Worm (Caenorhabditis elegans) whole organism, late embryonic: ENCODE measurements around the gene F08D12.15.

Experiments
- C08G9.2 ChIP-seq: sonication (generic microtip); optimal IDR thresholded peaks from 2 replicates; lab custom pipeline; 2016; ENCODE audit warnings: mild to moderate bottlenecking, missing genetic modification characterization, moderate library complexity, missing compliant biosample characterization
- F13H6.1 ChIP-seq: sonication (generic microtip); optimal IDR thresholded peaks from 2 replicates; lab custom pipeline; 2016; ENCODE audit warnings: missing genetic modification characterization, missing compliant biosample characterization
- Y22D7AL.16 ChIP-seq: sonication (generic microtip); optimal IDR thresholded peaks from 2 replicates; lab custom pipeline; 2016; ENCODE audit warnings: missing genetic modification characterization, missing compliant biosample characterization
- ahr-1 ChIP-seq: sonication (generic microtip); optimal IDR thresholded peaks from 2 replicates; lab custom pipeline; 2016; ENCODE audit warnings: missing genetic modification characterization, missing compliant biosample characterization
- ama-1 ChIP-seq: fragments of 150-350 bp; optimal IDR thresholded peaks from 2 replicates; lab custom pipeline; 2014
- ceh-19 ChIP-seq: fragments of 200-800 bp; sonication (Bioruptor generic); optimal IDR thresholded peaks from 2 replicates; lab custom pipeline; 2018; ENCODE audit warnings: mild to moderate bottlenecking, missing genetic modification characterization, missing compliant biosample characterization
- ceh-22 ChIP-seq: sonication (generic microtip); optimal IDR thresholded peaks from 2 replicates; lab custom pipeline; 2017; ENCODE audit warnings: missing biosample characterization, missing genetic modification characterization
- ceh-24 ChIP-seq: sonication (generic microtip); optimal IDR thresholded peaks from 2 replicates; lab custom pipeline; 2016; ENCODE audit warnings: mild to moderate bottlenecking, missing genetic modification characterization, missing compliant biosample characterization
- ceh-30 ChIP-seq: fragments of 150-350 bp; optimal IDR thresholded peaks from 2 replicates; lab custom pipeline; 2014; ENCODE audit warnings: missing biosample characterization, missing genetic modification characterization
- ceh-34 ChIP-seq: sonication (generic microtip); optimal IDR thresholded peaks from 2 replicates; lab custom pipeline; 2016; ENCODE audit warnings: mild to moderate bottlenecking, missing genetic modification characterization, missing compliant biosample characterization
- ceh-45 ChIP-seq: fragments of 200-800 bp; sonication (Bioruptor generic); IDR thresholded peaks from 2 replicates; pipeline ENCODE4 v1.3.6; 2022; ENCODE audit warnings: missing genetic modification reagents, missing genetic modification characterization, missing compliant biosample characterization
- che-1 ChIP-seq: sonication (generic microtip); optimal IDR thresholded peaks from 2 replicates; lab custom pipeline; 2016; ENCODE audit warnings: mild to moderate bottlenecking, missing genetic modification characterization, missing compliant biosample characterization
- dmd-4 ChIP-seq: sonication (generic microtip); optimal IDR thresholded peaks from 2 replicates; lab custom pipeline; 2016; ENCODE audit warnings: borderline replicate concordance, missing genetic modification characterization, missing compliant biosample characterization
- dve-1 ChIP-seq: sonication (generic microtip); optimal IDR thresholded peaks from 2 replicates; lab custom pipeline; 2017; ENCODE audit warnings: antibody characterized with exemption, mild to moderate bottlenecking, missing genetic modification characterization, missing compliant biosample characterization
- elt-2 ChIP-seq: sonication (generic microtip); optimal IDR thresholded peaks from 2 replicates; lab custom pipeline; 2016; ENCODE audit warnings: missing genetic modification reagents, missing genetic modification characterization, missing compliant biosample characterization
- ets-4 ChIP-seq: sonication (generic microtip); optimal IDR thresholded peaks from 2 replicates; lab custom pipeline; 2016; ENCODE audit warnings: missing genetic modification characterization, missing compliant biosample characterization
- fax-1 ChIP-seq: sonication (generic microtip); optimal IDR thresholded peaks from 2 replicates; lab custom pipeline; 2016; ENCODE audit warnings: missing genotype, missing genetic modification characterization, missing compliant biosample characterization
- fkh-10 ChIP-seq: fragments of 150-350 bp; optimal IDR thresholded peaks from 2 replicates; lab custom pipeline; 2014; ENCODE audit warnings: missing biosample characterization, missing genetic modification reagents, missing genetic modification characterization
- fkh-6 ChIP-seq: sonication (generic microtip); optimal IDR thresholded peaks from 2 replicates; lab custom pipeline; 2016; ENCODE audit warnings: missing genetic modification characterization, missing compliant biosample characterization
- gmeb-2 ChIP-seq: sonication (generic microtip); optimal IDR thresholded peaks from 2 replicates; lab custom pipeline; 2016; ENCODE audit warnings: missing genetic modification characterization, inconsistent platforms, missing compliant biosample characterization
- hlh-13 ChIP-seq: fragments of 200-800 bp; sonication (Bioruptor generic); optimal IDR thresholded peaks from 2 replicates; lab custom pipeline; 2018; ENCODE audit warnings: mild to moderate bottlenecking, missing genetic modification characterization, missing compliant biosample characterization
- hlh-15 ChIP-seq: sonication (generic microtip); optimal IDR thresholded peaks from 2 replicates; lab custom pipeline; 2016; ENCODE audit warnings: missing genetic modification characterization, missing compliant biosample characterization
- hlh-30 ChIP-seq: sonication (generic microtip); optimal IDR thresholded peaks from 2 replicates; lab custom pipeline; 2017; ENCODE audit warnings: antibody characterized with exemption, missing genetic modification characterization, missing compliant biosample characterization; ENCODE audit not compliant: insufficient read depth
- hlh-6 ChIP-seq: sonication (generic microtip); optimal IDR thresholded peaks from 2 replicates; lab custom pipeline; 2016; ENCODE audit warnings: missing genotype, missing genetic modification characterization, missing compliant biosample characterization
- hlh-8 ChIP-seq: sonication (generic microtip); optimal IDR thresholded peaks from 2 replicates; lab custom pipeline; 2016; ENCODE audit warnings: missing genotype, missing genetic modification characterization, missing compliant biosample characterization
- mec-3 ChIP-seq: sonication (generic microtip); optimal IDR thresholded peaks from 2 replicates; lab custom pipeline; 2016; ENCODE audit warnings: borderline replicate concordance, missing genetic modification characterization, missing compliant biosample characterization
- odd-2 ChIP-seq: sonication (generic microtip); optimal IDR thresholded peaks from 2 replicates; lab custom pipeline; 2017; ENCODE audit warnings: antibody characterized with exemption, mild to moderate bottlenecking, missing genetic modification characterization, missing compliant biosample characterization
- pqm-1 ChIP-seq: sonication (generic microtip); optimal IDR thresholded peaks from 2 replicates; lab custom pipeline; 2016; ENCODE audit warnings: missing genetic modification characterization, missing compliant biosample characterization
- pros-1 ChIP-seq: fragments of 150-350 bp; optimal IDR thresholded peaks from 2 replicates; lab custom pipeline; 2014; ENCODE audit warnings: missing biosample characterization, missing genetic modification reagents, missing genetic modification characterization
- sdc-2 ChIP-seq: sonication (generic microtip); optimal IDR thresholded peaks from 2 replicates; lab custom pipeline; 2016; ENCODE audit warnings: missing genotype, missing genetic modification characterization, missing compliant biosample characterization
- sox-2 ChIP-seq: fragments of 200-800 bp; sonication (Bioruptor generic); IDR thresholded peaks from 2 replicates; pipeline ENCODE4 v1.3.6; 2022; ENCODE audit warnings: missing genetic modification reagents, missing genetic modification characterization, missing compliant biosample characterization
- syd-9 ChIP-seq: sonication (generic microtip); optimal IDR thresholded peaks from 2 replicates; lab custom pipeline; 2016; ENCODE audit warnings: mild to moderate bottlenecking, missing genetic modification characterization, moderate library complexity, missing compliant biosample characterization
- tbx-2 ChIP-seq: sonication (generic microtip); optimal IDR thresholded peaks from 2 replicates; lab custom pipeline; 2016; ENCODE audit warnings: missing genetic modification characterization, missing compliant biosample characterization
- ttx-3 ChIP-seq: sonication (generic microtip); optimal IDR thresholded peaks from 2 replicates; lab custom pipeline; 2016; ENCODE audit warnings: missing genetic modification reagents, missing genetic modification characterization, missing compliant biosample characterization
- unc-3 ChIP-seq, 2 experiments: fragments of 200-800 bp in 1 of 2; sonication (Bioruptor generic) in 1 of 2; sonication (generic microtip) in 1 of 2; conservative IDR thresholded peaks in 1 of 2; optimal IDR thresholded peaks in 1 of 2; 2 replicates each; pipeline versions ENCODE4 v1.3.6 to Lab custom; 2016 to 2022; ENCODE audit warnings: missing compliant biosample characterization in 2 of 2, missing genetic modification characterization in 2 of 2, missing genetic modification reagents in 1 of 2
- unc-55 ChIP-seq: sonication (generic microtip); optimal IDR thresholded peaks from 2 replicates; lab custom pipeline; 2017; ENCODE audit warnings: missing biosample characterization, missing genetic modification reagents, missing genetic modification characterization
- ztf-16 ChIP-seq: sonication (generic microtip); optimal IDR thresholded peaks from 2 replicates; lab custom pipeline; 2017; ENCODE audit warnings: missing genetic modification characterization, missing compliant biosample characterization

F08D12.15 gene

DNA sequence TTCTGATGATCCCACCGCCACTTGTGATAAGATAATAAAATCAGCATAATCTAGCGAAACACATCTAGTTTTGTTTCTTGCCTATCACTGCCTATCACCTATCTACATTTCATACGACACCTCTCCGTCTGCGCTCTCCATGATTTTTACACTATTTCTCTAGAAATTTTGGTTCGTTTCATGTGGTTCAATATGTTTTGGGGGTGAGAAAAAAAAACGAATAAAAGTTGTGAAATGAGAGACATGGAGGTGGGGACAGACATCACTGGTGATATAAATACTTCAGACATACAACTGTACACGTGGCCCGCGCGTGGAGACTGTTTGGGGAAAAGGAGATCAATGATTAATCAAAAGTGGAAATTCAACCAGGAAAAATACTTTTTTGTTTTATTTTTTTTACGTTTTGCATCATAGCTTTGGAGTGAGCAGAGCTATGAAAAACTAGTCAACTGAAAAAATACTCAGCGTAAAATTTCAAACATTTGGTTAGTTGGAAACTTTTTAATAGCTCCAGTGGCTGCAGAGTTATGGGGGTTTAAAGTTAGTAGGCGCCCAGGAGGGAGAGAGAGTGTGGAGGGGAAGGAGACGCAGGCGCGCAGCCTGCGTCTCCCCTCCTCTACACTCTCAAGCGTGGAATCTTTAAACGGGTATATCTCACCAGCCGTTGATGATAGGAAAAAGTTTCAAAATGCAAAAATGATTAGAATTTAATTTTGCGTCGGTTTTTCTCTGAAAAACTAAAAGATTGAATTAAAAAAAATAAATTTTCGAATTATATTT lies 36.6 kb downstream of the F08D12.15 start:
- peak; percentile 88 for TF ChIP-seq elt-2 (tag; lab: Kevin White, UChicago)
- no peak for TF ChIP-seq odd-2 (tag; lab: Kevin White, UChicago)

- no peak for TF ChIP-seq odd-2 (tag; lab: Kevin White, UChicago)
- TF ChIP-seq ceh-19 (GFP tag; lab: Kevin White, UChicago) = no peak
- peak; percentile 69 for TF ChIP-seq hlh-8
- no peak for TF ChIP-seq hlh-15 (tag; lab: Kevin White, UChicago)
- no peak for TF ChIP-seq ztf-16 (tag; lab: Kevin White, UChicago)
- TF ChIP-seq ceh-22 = no peak
Observed at ce11 chrII:2804245-2804644, 37.8 kb downstream of the F08D12.15 start.

- TF ChIP-seq ets-4 (tag; lab: Kevin White, UChicago) (no peak), ceh-24 (tag; lab: Kevin White, UChicago) (no peak), hlh-6 (no peak), ceh-34 (tag; lab: Kevin White, UChicago) (no peak), ceh-30 (no peak), F13H6.1 (tag; lab: Kevin White, UChicago) (no peak), ahr-1 (tag; lab: Kevin White, UChicago) (no peak), fkh-6 (tag; lab: Kevin White, UChicago) (no peak), mec-3 (tag; lab: Kevin White, UChicago) (no peak), ama-1 (no peak), dmd-4 (tag; lab: Kevin White, UChicago) (no peak)
Observed at ce11 chrII:2804949-2805348, 38.5 kb downstream of the F08D12.15 start.

- TF ChIP-seq hlh-30 (tag; lab: Kevin White, UChicago) (no peak), elt-2 (tag; lab: Kevin White, UChicago) (peak; percentile 37), ttx-3 (tag; lab: Kevin White, UChicago) (no peak), syd-9 (tag; lab: Kevin White, UChicago) (no peak), dmd-4 (tag; lab: Kevin White, UChicago) (no peak), unc-3 (GFP tag; conservative IDR thresholded peaks at IDR 0.05; lab: Robert Waterston, UW) (no peak), unc-3 (tag; optimal IDR thresholded peaks at IDR 0.05; lab: Kevin White, UChicago) (no peak), ceh-45 (GFP tag; lab: Robert Waterston, UW) (no peak), sdc-2 (no peak)
Observed at ce11 chrII:2805566-2805965, 39.1 kb downstream of the F08D12.15 start.

- no peak for TF ChIP-seq dmd-4 (tag; lab: Kevin White, UChicago)
- TF ChIP-seq unc-55 (GFP tag; lab: Kevin White, UChicago) = peak; percentile 29
- peak; percentile 15 for TF ChIP-seq tbx-2
- no peak for TF ChIP-seq mec-3 (tag; lab: Kevin White, UChicago)
- peak; percentile 77 for TF ChIP-seq hlh-30 (tag; lab: Kevin White, UChicago)
Observed at ce11 chrII:2807674-2808206, 41.3 kb downstream of the F08D12.15 start, which contains the start of gene K12H6.12. TSS of gene K12H6.12 (plus strand) at chrII:2808156.

DNA sequence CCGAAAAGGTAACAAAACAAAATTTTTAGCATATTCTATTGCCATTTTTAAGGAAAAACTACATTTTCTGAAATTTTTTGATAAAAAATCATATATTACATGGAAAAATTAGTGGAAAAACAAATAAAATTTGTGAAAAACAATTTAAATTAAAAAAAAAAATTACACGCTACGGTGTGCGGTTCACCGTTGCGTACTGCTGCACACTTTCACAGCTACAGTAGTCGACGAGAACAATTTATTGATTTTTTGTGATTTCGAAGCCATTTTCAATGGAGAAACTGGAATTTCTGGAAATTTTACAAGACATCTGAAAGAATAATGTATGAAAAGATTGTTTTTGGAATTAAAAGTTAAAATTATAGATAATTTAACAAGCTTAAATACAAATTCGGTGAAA lies 48.6 kb downstream of the F08D12.15 start:
- no peak for TF ChIP-seq ceh-34 (tag; lab: Kevin White, UChicago)
- no peak for TF ChIP-seq fkh-10 (GFP tag; lab: Kevin White, UChicago)
- no peak for TF ChIP-seq dve-1 (tag; lab: Kevin White, UChicago)
- no peak for TF ChIP-seq hlh-13 (GFP tag; lab: Kevin White, UChicago)
- TF ChIP-seq fax-1 (tag; lab: Kevin White, UChicago) = no peak
- no peak for TF ChIP-seq sox-2
- no peak for TF ChIP-seq gmeb-2 (tag; lab: Kevin White, UChicago)
- TF ChIP-seq che-1 = no peak
- no peak for TF ChIP-seq pros-1 (tag; lab: Kevin White, UChicago)
- no peak for TF ChIP-seq fkh-6 (tag; lab: Kevin White, UChicago)
- no peak for TF ChIP-seq C08G9.2 (tag; lab: Kevin White, UChicago)
- no peak for TF ChIP-seq Y22D7AL.16 (tag; lab: Kevin White, UChicago)
- no peak for TF ChIP-seq hlh-8
- TF ChIP-seq ama-1 = no peak
- no peak for TF ChIP-seq ceh-22
- TF ChIP-seq pqm-1 (tag; lab: Kevin White, UChicago) = no peak
- TF ChIP-seq ttx-3 (tag; lab: Kevin White, UChicago) = no peak
- TF ChIP-seq ceh-30 = no peak
- TF ChIP-seq hlh-15 (tag; lab: Kevin White, UChicago) = no peak
